Worm (Caenorhabditis elegans) whole organism, midembryonic: Measurements from ENCODE around the gene Y14H12B.1.

Experiments used
- cog-1 ChIP-seq: sonication (generic microtip); optimal IDR thresholded peaks from 2 replicates; lab custom pipeline; 2016; ENCODE audit warnings: missing genetic modification characterization, missing compliant biosample characterization
- flt-1 ChIP-seq: fragments of 200-800 bp; sonication (Bioruptor generic); IDR thresholded peaks from 2 replicates; pipeline ENCODE4 v1.3.6; 2022; ENCODE audit warnings: missing genetic modification characterization, missing compliant biosample characterization
- ref-1 ChIP-seq: fragments of 200-800 bp; sonication (Bioruptor generic); conservative IDR thresholded peaks from 2 replicates; pipeline ENCODE4 v1.3.6; 2022; ENCODE audit warnings: missing genetic modification reagents, missing genetic modification characterization, missing compliant biosample characterization
- ztf-29 ChIP-seq: fragments of 200-800 bp; sonication (Bioruptor generic); IDR thresholded peaks from 2 replicates; pipeline ENCODE4 v1.3.6; 2022; ENCODE audit warnings: missing genetic modification reagents, missing genetic modification characterization, missing compliant biosample characterization

DNA sequence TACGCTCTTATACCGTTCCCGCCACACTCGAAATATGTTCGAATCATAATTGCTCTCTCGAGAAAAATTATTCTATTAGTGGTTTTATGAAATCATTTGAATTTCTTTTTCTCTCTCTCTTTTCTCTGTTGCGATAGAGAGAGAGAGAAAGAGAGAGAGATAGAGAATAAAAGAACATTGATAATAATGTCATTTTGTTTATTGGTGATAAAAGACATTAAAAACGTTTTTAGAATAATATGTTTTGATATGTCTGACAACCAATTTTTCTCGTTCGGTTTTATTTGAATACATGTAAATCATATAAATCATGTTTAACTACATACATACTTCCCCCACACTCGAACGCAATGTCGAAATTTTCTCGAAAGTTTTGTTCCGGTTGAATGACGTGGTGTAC lies 18.7 kb downstream of the Y14H12B.1 start:
- TF ChIP-seq flt-1 (GFP tag; lab: Robert Waterston, UW): no peak
- no peak for TF ChIP-seq ref-1
- no peak for TF ChIP-seq ztf-29
- TF ChIP-seq cog-1 (tag; lab: Kevin White, UChicago): no peak
